Fruit fly (Drosophila melanogaster) whole organism, embryonic: Measurements from ENCODE around the gene Srp14.
A peak's percentile ranks its signal among the peaks of the same experiment; 100 is the strongest.

Source experiments
- Abd-B ChIP-seq: fragments of 200-800 bp; sonication (Bioruptor generic); optimal IDR thresholded peaks from 2 replicates; lab custom pipeline; 2018; ENCODE audit warnings: missing biosample characterization, mild to moderate bottlenecking, missing genetic modification characterization, moderate library complexity
- Atf3 ChIP-seq: fragments of 200-800 bp; sonication (Bioruptor generic); optimal IDR thresholded peaks from 3 replicates; lab custom pipeline; 2016; ENCODE audit warnings: missing biosample characterization, missing genetic modification characterization
- C15 ChIP-seq: fragments of 200-800 bp; sonication (Bioruptor generic); IDR thresholded peaks from 3 replicates; pipeline ENCODE4 v1.3.6; 2022; ENCODE audit warnings: missing biosample characterization, missing genetic modification characterization
- CG10267 ChIP-seq: fragments of 200-800 bp; sonication (Bioruptor generic); optimal IDR thresholded peaks from 2 replicates; lab custom pipeline; 2018; ENCODE audit warnings: missing biosample characterization, mild to moderate bottlenecking, missing genetic modification characterization, moderate library complexity
- CG12155 ChIP-seq: fragments of 200-800 bp; sonication (Bioruptor generic); optimal IDR thresholded peaks from 3 replicates; lab custom pipeline; 2016; ENCODE audit warnings: missing biosample characterization, missing genetic modification characterization
- CG14710 ChIP-seq: fragments of 200-800 bp; sonication (Bioruptor generic); optimal IDR thresholded peaks from 3 replicates; lab custom pipeline; 2019; ENCODE audit warnings: missing biosample characterization, mild to moderate bottlenecking, missing genetic modification characterization, moderate library complexity
- CG15514 ChIP-seq: fragments of 200-800 bp; sonication (Bioruptor generic); optimal IDR thresholded peaks from 3 replicates; lab custom pipeline; 2017; ENCODE audit warnings: missing biosample characterization, missing genetic modification characterization, mild to moderate bottlenecking, moderate library complexity, missing genetic modification reagents
- CG18476 ChIP-seq: fragments of 200-800 bp; sonication (Bioruptor generic); optimal IDR thresholded peaks from 2 replicates; lab custom pipeline; 2016; ENCODE audit warnings: missing biosample characterization, mild to moderate bottlenecking, missing genetic modification characterization
- CG30403 ChIP-seq: fragments of 200-800 bp; sonication (Bioruptor generic); optimal IDR thresholded peaks from 3 replicates; lab custom pipeline; 2016; ENCODE audit warnings: missing biosample characterization, missing genetic modification characterization
- CG30431 ChIP-seq: fragments of 200-800 bp; sonication (Bioruptor generic); optimal IDR thresholded peaks from 2 replicates; lab custom pipeline; 2017; ENCODE audit warnings: missing biosample characterization, missing genetic modification characterization
- CG31388 ChIP-seq: fragments of 200-800 bp; sonication (Bioruptor generic); optimal IDR thresholded peaks from 2 replicates; lab custom pipeline; 2016; ENCODE audit warnings: missing biosample characterization, missing genetic modification characterization
- CG3995 ChIP-seq: fragments of 200-800 bp; sonication (Bioruptor generic); optimal IDR thresholded peaks from 3 replicates; lab custom pipeline; 2016; ENCODE audit warnings: missing biosample characterization, missing genetic modification characterization
- CG6254 ChIP-seq: fragments of 200-800 bp; sonication (Bioruptor generic); optimal IDR thresholded peaks from 3 replicates; lab custom pipeline; 2017; ENCODE audit warnings: mild to moderate bottlenecking, missing biosample characterization, missing genetic modification reagents, missing genetic modification characterization
- CG7372 ChIP-seq: fragments of 200-800 bp; sonication (Bioruptor generic); IDR thresholded peaks from 2 replicates; pipeline ENCODE4 v1.3.6; 2022; ENCODE audit warnings: missing biosample characterization, missing genetic modification characterization
- CG7928 ChIP-seq: fragments of 200-800 bp; sonication (Bioruptor generic); optimal IDR thresholded peaks from 2 replicates; lab custom pipeline; 2017; ENCODE audit warnings: missing biosample characterization, mild to moderate bottlenecking, missing genetic modification characterization
- Camta ChIP-seq: fragments of 200-800 bp; sonication (Bioruptor generic); optimal IDR thresholded peaks from 2 replicates; lab custom pipeline; 2016; ENCODE audit warnings: missing biosample characterization, missing genetic modification characterization
- Dbx ChIP-seq: fragments of 200-800 bp; sonication (Bioruptor generic); IDR thresholded peaks from 3 replicates; pipeline ENCODE4 v1.3.6; 2022; ENCODE audit warnings: missing biosample characterization, missing genetic modification characterization
- Doc3 ChIP-seq: fragments of 200-800 bp; sonication (Bioruptor generic); IDR thresholded peaks from 3 replicates; pipeline ENCODE4 v1.3.6; 2022; ENCODE audit warnings: missing biosample characterization, missing genetic modification characterization; ENCODE audit not compliant: partially characterized antibody
- Drgx ChIP-seq: fragments of 200-800 bp; sonication (Bioruptor generic); IDR thresholded peaks from 2 replicates; pipeline ENCODE4 v1.3.6; 2022; ENCODE audit warnings: missing biosample characterization, missing genetic modification characterization
- Gug ChIP-seq: fragments of 200-800 bp; sonication (Bioruptor generic); IDR thresholded peaks from 4 replicates; pipeline ENCODE4 v1.3.6; 2022; ENCODE audit warnings: missing biosample characterization, missing genetic modification characterization
- HLHmδ ChIP-seq: fragments of 200-800 bp; sonication (Bioruptor generic); optimal IDR thresholded peaks from 2 replicates; lab custom pipeline; 2018; ENCODE audit warnings: missing biosample characterization, mild to moderate bottlenecking, missing genetic modification characterization, moderate library complexity
- HmgZ ChIP-seq: fragments of 200-800 bp; sonication (Bioruptor generic); optimal IDR thresholded peaks from 2 replicates; lab custom pipeline; 2018; ENCODE audit warnings: missing biosample characterization, mild to moderate bottlenecking, missing genetic modification characterization
- MESR4 ChIP-seq: fragments of 200-800 bp; sonication (Bioruptor generic); optimal IDR thresholded peaks from 2 replicates; lab custom pipeline; 2018; ENCODE audit warnings: missing biosample characterization, mild to moderate bottlenecking, missing genetic modification characterization, moderate library complexity
- NC2α ChIP-seq: fragments of 200-800 bp; sonication (Bioruptor generic); optimal IDR thresholded peaks from 2 replicates; lab custom pipeline; 2016; ENCODE audit warnings: missing biosample characterization, missing genetic modification characterization
- NfI ChIP-seq: fragments of 200-800 bp; sonication (Bioruptor generic); optimal IDR thresholded peaks from 3 replicates; lab custom pipeline; 2018; ENCODE audit warnings: missing biosample characterization, mild to moderate bottlenecking, missing genetic modification characterization, moderate library complexity
- Rfx ChIP-seq: fragments of 200-800 bp; sonication (Bioruptor generic); IDR thresholded peaks from 2 replicates; pipeline ENCODE4 v1.3.6; 2022; ENCODE audit warnings: missing biosample characterization, missing genetic modification characterization
- Scr ChIP-seq: fragments of 200-800 bp; sonication (Bioruptor generic); IDR thresholded peaks from 2 replicates; pipeline ENCODE4 v1.3.6; 2022; ENCODE audit warnings: missing biosample characterization, missing genetic modification characterization; ENCODE audit not compliant: partially characterized antibody
- Taf1 ChIP-seq: fragments of 200-800 bp; sonication (Bioruptor generic); IDR thresholded peaks from 2 replicates; pipeline ENCODE4 v1.3.6; 2022; ENCODE audit warnings: missing biosample characterization, missing genetic modification characterization
- Tbp ChIP-seq: fragments of >200 bp; optimal IDR thresholded peaks from 2 replicates; lab custom pipeline; 2018; ENCODE audit warnings: missing biosample characterization, missing genetic modification characterization
- Trl ChIP-seq, 3 experiments: fragments of >200 bp in 2 of 3; fragments of 200-800 bp in 1 of 3; sonication (Bioruptor generic) in 1 of 3; optimal IDR thresholded peaks; 2 replicates in 1 of 3; 3 replicates in 2 of 3; lab custom pipeline; 2016 to 2017; ENCODE audit warnings: missing biosample characterization in 1 of 3, missing genetic modification characterization in 1 of 3
- Xrp1 ChIP-seq: fragments of 200-800 bp; sonication (Bioruptor generic); IDR thresholded peaks from 2 replicates; pipeline ENCODE4 v1.3.6; 2022; ENCODE audit warnings: missing biosample characterization, missing genetic modification characterization
- ase ChIP-seq: fragments of 200-800 bp; sonication (Bioruptor generic); IDR thresholded peaks from 3 replicates; pipeline ENCODE4 v1.3.6; 2022; ENCODE audit warnings: missing biosample characterization, missing genetic modification characterization
- cad ChIP-seq: fragments of >200 bp; optimal IDR thresholded peaks from 2 replicates; lab custom pipeline; 2017; ENCODE audit warnings: missing biosample characterization, missing genetic modification characterization
- cato ChIP-seq: fragments of 200-800 bp; sonication (Bioruptor generic); optimal IDR thresholded peaks from 2 replicates; lab custom pipeline; 2016; ENCODE audit warnings: missing biosample characterization, missing genetic modification characterization, borderline replicate concordance
- chinmo ChIP-seq: fragments of 200-800 bp; sonication (Bioruptor generic); IDR thresholded peaks from 4 replicates; pipeline ENCODE4 v1.3.6; 2022; ENCODE audit warnings: missing biosample characterization, missing genetic modification characterization; ENCODE audit not compliant: partially characterized antibody
- fru ChIP-seq: fragments of >200 bp; optimal IDR thresholded peaks from 2 replicates; lab custom pipeline; 2017
- gsb ChIP-seq: fragments of 200-800 bp; sonication (Bioruptor generic); IDR thresholded peaks from 2 replicates; pipeline ENCODE4 v1.3.6; 2022; ENCODE audit warnings: missing biosample characterization, missing genetic modification characterization
- kah ChIP-seq: fragments of 200-800 bp; sonication (Bioruptor generic); optimal IDR thresholded peaks from 2 replicates; lab custom pipeline; 2018; ENCODE audit warnings: missing biosample characterization, mild to moderate bottlenecking, missing genetic modification characterization
- ken ChIP-seq: fragments of 200-800 bp; sonication (Bioruptor generic); IDR thresholded peaks from 3 replicates; pipeline ENCODE4 v1.3.6; 2022; ENCODE audit warnings: missing biosample characterization, missing genetic modification characterization
- lab ChIP-seq: fragments of 200-800 bp; sonication (Bioruptor generic); optimal IDR thresholded peaks from 3 replicates; lab custom pipeline; 2017; ENCODE audit warnings: missing biosample characterization, missing genetic modification characterization, mild to moderate bottlenecking, moderate library complexity, missing genetic modification reagents
- lola ChIP-seq, 3 experiments: fragments of >200 bp in 2 of 3; fragments of 200-800 bp in 1 of 3; sonication (Bioruptor generic) in 1 of 3; optimal IDR thresholded peaks; 2 replicates each; lab custom pipeline; 2017 to 2019; ENCODE audit warnings: missing biosample characterization in 3 of 3, missing genetic modification characterization in 3 of 3, mild to moderate bottlenecking in 1 of 3, moderate library complexity in 1 of 3
- nmo ChIP-seq: fragments of 200-800 bp; sonication (Bioruptor generic); optimal IDR thresholded peaks from 2 replicates; lab custom pipeline; 2018; ENCODE audit warnings: missing biosample characterization, mild to moderate bottlenecking, missing genetic modification characterization, moderate library complexity
- salm ChIP-seq: fragments of 200-800 bp; sonication (Bioruptor generic); optimal IDR thresholded peaks from 2 replicates; lab custom pipeline; 2018; ENCODE audit warnings: missing biosample characterization, mild to moderate bottlenecking, missing genetic modification characterization
- schlank ChIP-seq: fragments of 200-800 bp; sonication (Bioruptor generic); optimal IDR thresholded peaks from 2 replicates; lab custom pipeline; 2018; ENCODE audit warnings: missing biosample characterization, mild to moderate bottlenecking, missing genetic modification characterization
- tap ChIP-seq: fragments of 200-800 bp; optimal IDR thresholded peaks from 3 replicates; lab custom pipeline; 2019; ENCODE audit warnings: missing biosample characterization, mild to moderate bottlenecking, missing genetic modification characterization, moderate library complexity
- tna ChIP-seq: fragments of 200-800 bp; sonication (Bioruptor generic); IDR thresholded peaks from 2 replicates; pipeline ENCODE4 v1.3.6; 2022; ENCODE audit warnings: missing biosample characterization, missing genetic modification characterization; ENCODE audit not compliant: partially characterized antibody
- unpg ChIP-seq: fragments of 200-800 bp; sonication (Bioruptor generic); optimal IDR thresholded peaks from 3 replicates; lab custom pipeline; 2018; ENCODE audit warnings: missing biosample characterization, mild to moderate bottlenecking, missing genetic modification characterization, moderate library complexity
- zf30C ChIP-seq: fragments of 200-800 bp; sonication (Bioruptor generic); optimal IDR thresholded peaks from 3 replicates; lab custom pipeline; 2018; ENCODE audit warnings: missing biosample characterization, mild to moderate bottlenecking, missing genetic modification characterization

Srp14 gene

dm6 chr3R:20556281-20557113, 23.4 kb upstream of the Srp14 start (continued):
- TF ChIP-seq zf30C (GFP tag; lab: Kevin White, UChicago) (no peak), CG15514 (GFP tag; lab: Kevin White, UChicago) (peak; percentile 62), chinmo (GFP tag; lab: Robert Waterston, UW) (no peak; the same call in 3 of the 4 replicates), HmgZ (tag; lab: Kevin White, UChicago) (no peak), CG30403 (GFP tag; lab: Kevin White, UChicago) (peak; percentile 66), ase (GFP tag; lab: Robert Waterston, UW) (peak; percentile 72; the same call in 2 of the 3 replicates), NfI (GFP tag; lab: Kevin White, UChicago) (peak; percentile 21), CG7928 (GFP tag; lab: Kevin White, UChicago) (peak; percentile 4), CG31388 (peak; percentile 41), salm (tag; lab: Kevin White, UChicago) (no peak), Gug (GFP tag; lab: Robert Waterston, UW) (peak; percentile 68; the same call in 3 of the 4 replicates), tna (GFP tag; lab: Robert Waterston, UW) (no peak), CG30431 (GFP tag; lab: Kevin White, UChicago) (peak; percentile 52), CG10267 (tag; lab: Kevin White, UChicago) (peak; percentile 24), CG18476 (GFP tag; lab: Kevin White, UChicago) (peak; percentile 71), Camta (GFP tag; lab: Kevin White, UChicago) (no peak), gsb (peak; percentile 69), Atf3 (GFP tag; lab: Kevin White, UChicago) (no peak), schlank (tag; lab: Kevin White, UChicago) (no peak), kah (GFP tag; lab: Kevin White, UChicago) (no peak), Abd-B (GFP tag; lab: Kevin White, UChicago) (peak; percentile 52), MESR4 (GFP tag; lab: Kevin White, UChicago) (no peak), cad (no peak), Tbp (GFP tag; lab: Kevin White, UChicago) (no peak), CG7372 (GFP tag; lab: Robert Waterston, UW) (peak; percentile 82), Xrp1 (GFP tag; lab: Robert Waterston, UW) (peak; percentile 45), ken (GFP tag; lab: Robert Waterston, UW) (no peak), Scr (GFP tag; lab: Robert Waterston, UW) (no peak), CG6254 (GFP tag; lab: Kevin White, UChicago) (peak; percentile 29), NC2α (GFP tag; lab: Kevin White, UChicago) (no peak), Doc3 (GFP tag; lab: Robert Waterston, UW) (no peak), Trl (optimal IDR thresholded peaks at IDR 0.05; lab: Kevin White, UChicago) (no peak), Trl (GFP tag; optimal IDR thresholded peaks at IDR 0.05; lab: Kevin White, UChicago) (no peak), nmo (GFP tag; lab: Kevin White, UChicago) (peak; percentile 64), CG3995 (peak; percentile 69), Taf1 (peak; percentile 79), cato (GFP tag; lab: Kevin White, UChicago) (peak; percentile 34), lab (peak; percentile 87), Dbx (GFP tag; lab: Robert Waterston, UW) (peak; percentile 83), Rfx (peak; percentile 93), C15 (GFP tag; lab: Robert Waterston, UW) (0 out of 3 replicates have a peak, but pooled peaks have one; percentile 54), HLHmδ (GFP tag; lab: Kevin White, UChicago) (no peak), tap (tag; lab: Kevin White, UChicago) (peak; percentile 65), Drgx (GFP tag; lab: Robert Waterston, UW) (peak; percentile 74), fru (lab: Kevin White, UChicago) (no peak), CG14710 (tag; lab: Kevin White, UChicago) (peak; percentile 18), unpg (GFP tag; lab: Kevin White, UChicago) (peak; percentile 53), lola (GFP tag; optimal IDR thresholded peaks at IDR 0.05; lab: Kevin White, UChicago) (no peak), CG12155 (GFP tag; lab: Kevin White, UChicago) (peak; percentile 54)
